Worm (Caenorhabditis elegans): Measurements from ENCODE around the gene nas-1.
A peak's percentile ranks its signal among the peaks of the same experiment; 100 is the strongest.

Gene nas-1

ce11 chrIII:13405504-13405903 is at the start of gene nas-1:
Gene nas-1, plus strand, starts transcription at chrIII:13405804.
- no peak for TF ChIP-seq aly-1 (tag; optimal IDR thresholded peaks at IDR 0.05)
- no peak for TF ChIP-seq tra-4 (tag; optimal IDR thresholded peaks at IDR 0.05)
- no peak for TF ChIP-seq ceh-13 (GFP tag; optimal IDR thresholded peaks at IDR 0.05)
- TF ChIP-seq ceh-36 (tag; optimal IDR thresholded peaks at IDR 0.05): no peak
- TF ChIP-seq scrt-1 (GFP tag; IDR thresholded peaks at IDR 0.05): no peak
- TF ChIP-seq sea-1 (GFP tag; conservative IDR thresholded peaks at IDR 0.05): no peak
- no peak for TF ChIP-seq hmg-4 (GFP tag; optimal IDR thresholded peaks at IDR 0.05)
- TF ChIP-seq B0310.2 (tag; optimal IDR thresholded peaks at IDR 0.05): no peak
- no peak for TF ChIP-seq hnd-1 (tag; optimal IDR thresholded peaks at IDR 0.05)
- TF ChIP-seq ama-1 (optimal IDR thresholded peaks at IDR 0.05): no peak
- TF ChIP-seq pes-1 (GFP tag; IDR thresholded peaks at IDR 0.05): no peak
- TF ChIP-seq tbx-11 (GFP tag; IDR thresholded peaks at IDR 0.05): no peak
- no peak for TF ChIP-seq ets-7 (tag; optimal IDR thresholded peaks at IDR 0.05)
- no peak for TF ChIP-seq hmbx-1 (tag; optimal IDR thresholded peaks at IDR 0.05)
- no peak for TF ChIP-seq F13C5.2 (tag; optimal IDR thresholded peaks at IDR 0.05)
- no peak for TF ChIP-seq flt-1 (GFP tag; IDR thresholded peaks at IDR 0.05)
- no peak for TF ChIP-seq tbx-37 (GFP tag; conservative IDR thresholded peaks at IDR 0.05)

- TF ChIP-seq ceh-36 (tag; optimal IDR thresholded peaks at IDR 0.05) (no peak), tbx-37 (GFP tag; conservative IDR thresholded peaks at IDR 0.05) (no peak), hmg-4 (GFP tag; optimal IDR thresholded peaks at IDR 0.05) (no peak)
Measured at ce11 chrIII:13359256-13359655, 46.3 kb upstream of the nas-1 start, which contains the start of gene F53A2.9. Gene F53A2.9, minus strand, starts transcription at chrIII:13359356.

- no peak for TF ChIP-seq flt-1 (GFP tag; IDR thresholded peaks at IDR 0.05)
- peak; percentile 19; the same call in 1 of the 2 replicates for TF ChIP-seq tbx-37 (GFP tag; conservative IDR thresholded peaks at IDR 0.05)
- TF ChIP-seq hmg-4 (GFP tag; optimal IDR thresholded peaks at IDR 0.05): peak; percentile 50
- TF ChIP-seq F13C5.2 (tag; optimal IDR thresholded peaks at IDR 0.05): peak; percentile 25
Measured at ce11 chrIII:13359847-13360246, 45.8 kb upstream of the nas-1 start.

ce11 chrIII:13370980-13371379 is 34.6 kb upstream of the nas-1 start, which contains the start of gene T03F6.9:
Gene T03F6.9, minus strand, starts transcription at chrIII:13371080.
- TF ChIP-seq hmg-4 (GFP tag; optimal IDR thresholded peaks at IDR 0.05) (no peak), hnd-1 (tag; optimal IDR thresholded peaks at IDR 0.05) (no peak), scrt-1 (GFP tag; IDR thresholded peaks at IDR 0.05) (no peak), ama-1 (optimal IDR thresholded peaks at IDR 0.05) (no peak), F13C5.2 (tag; optimal IDR thresholded peaks at IDR 0.05) (no peak), sea-1 (GFP tag; conservative IDR thresholded peaks at IDR 0.05) (no peak), tbx-37 (GFP tag; conservative IDR thresholded peaks at IDR 0.05) (no peak), hmbx-1 (tag; optimal IDR thresholded peaks at IDR 0.05) (no peak), ets-7 (tag; optimal IDR thresholded peaks at IDR 0.05) (no peak), aly-1 (tag; optimal IDR thresholded peaks at IDR 0.05) (no peak), ceh-13 (GFP tag; optimal IDR thresholded peaks at IDR 0.05) (no peak), tra-4 (tag; optimal IDR thresholded peaks at IDR 0.05) (no peak), flt-1 (GFP tag; IDR thresholded peaks at IDR 0.05) (no peak), B0310.2 (tag; optimal IDR thresholded peaks at IDR 0.05) (no peak), ceh-36 (tag; optimal IDR thresholded peaks at IDR 0.05) (no peak)

- TF ChIP-seq scrt-1 (GFP tag; IDR thresholded peaks at IDR 0.05) (no peak), hnd-1 (tag; optimal IDR thresholded peaks at IDR 0.05) (no peak), F13C5.2 (tag; optimal IDR thresholded peaks at IDR 0.05) (no peak), tbx-37 (GFP tag; conservative IDR thresholded peaks at IDR 0.05) (no peak), tra-4 (tag; optimal IDR thresholded peaks at IDR 0.05) (no peak), ceh-13 (GFP tag; optimal IDR thresholded peaks at IDR 0.05) (no peak), ets-7 (tag; optimal IDR thresholded peaks at IDR 0.05) (no peak), hmbx-1 (tag; optimal IDR thresholded peaks at IDR 0.05) (no peak), B0310.2 (tag; optimal IDR thresholded peaks at IDR 0.05) (no peak), ama-1 (optimal IDR thresholded peaks at IDR 0.05) (no peak), flt-1 (GFP tag; IDR thresholded peaks at IDR 0.05) (no peak), hmg-4 (GFP tag; optimal IDR thresholded peaks at IDR 0.05) (no peak), pes-1 (GFP tag; IDR thresholded peaks at IDR 0.05) (no peak), tbx-11 (GFP tag; IDR thresholded peaks at IDR 0.05) (no peak)
Measured at ce11 chrIII:13376304-13376760, 29.3 kb upstream of the nas-1 start, which contains the start of gene lis-1. Gene lis-1, minus strand, starts transcription at chrIII:13376710.

- TF ChIP-seq F13C5.2 (tag; optimal IDR thresholded peaks at IDR 0.05) (peak; percentile 1), ceh-36 (tag; optimal IDR thresholded peaks at IDR 0.05) (no peak)
Measured at ce11 chrIII:13377249-13377648, 28.4 kb upstream of the nas-1 start.

ce11 chrIII:13378242-13378641 is 27.4 kb upstream of the nas-1 start, which contains the start of gene T03F6.10:
Gene T03F6.10, minus strand, starts transcription at chrIII:13378342.
- TF ChIP-seq ceh-13 (GFP tag; optimal IDR thresholded peaks at IDR 0.05): no peak
- no peak for TF ChIP-seq F13C5.2 (tag; optimal IDR thresholded peaks at IDR 0.05)
- TF ChIP-seq flt-1 (GFP tag; IDR thresholded peaks at IDR 0.05): no peak
- TF ChIP-seq ets-7 (tag; optimal IDR thresholded peaks at IDR 0.05): no peak
- TF ChIP-seq tra-4 (tag; optimal IDR thresholded peaks at IDR 0.05): no peak
- no peak for TF ChIP-seq hmg-4 (GFP tag; optimal IDR thresholded peaks at IDR 0.05)
- no peak for TF ChIP-seq hmbx-1 (tag; optimal IDR thresholded peaks at IDR 0.05)
- TF ChIP-seq aly-1 (tag; optimal IDR thresholded peaks at IDR 0.05): no peak
- no peak for TF ChIP-seq ceh-36 (tag; optimal IDR thresholded peaks at IDR 0.05)
- no peak for TF ChIP-seq tbx-11 (GFP tag; IDR thresholded peaks at IDR 0.05)
- TF ChIP-seq ama-1 (optimal IDR thresholded peaks at IDR 0.05): no peak
- TF ChIP-seq B0310.2 (tag; optimal IDR thresholded peaks at IDR 0.05): no peak
- no peak for TF ChIP-seq hnd-1 (tag; optimal IDR thresholded peaks at IDR 0.05)
- TF ChIP-seq tbx-37 (GFP tag; conservative IDR thresholded peaks at IDR 0.05): no peak
- TF ChIP-seq scrt-1 (GFP tag; IDR thresholded peaks at IDR 0.05): no peak

- TF ChIP-seq ceh-36 (tag; optimal IDR thresholded peaks at IDR 0.05) (no peak), flt-1 (GFP tag; IDR thresholded peaks at IDR 0.05) (no peak), ama-1 (optimal IDR thresholded peaks at IDR 0.05) (no peak), ets-7 (tag; optimal IDR thresholded peaks at IDR 0.05) (no peak), pes-1 (GFP tag; IDR thresholded peaks at IDR 0.05) (no peak), hnd-1 (tag; optimal IDR thresholded peaks at IDR 0.05) (no peak), tbx-37 (GFP tag; conservative IDR thresholded peaks at IDR 0.05) (no peak), tbx-11 (GFP tag; IDR thresholded peaks at IDR 0.05) (no peak), F13C5.2 (tag; optimal IDR thresholded peaks at IDR 0.05) (no peak)
Measured at ce11 chrIII:13380196-13380595, 25.4 kb upstream of the nas-1 start, which contains the start of gene T03F6.6. Gene T03F6.6, minus strand, starts transcription at chrIII:13380296.
